Fruit fly (Drosophila melanogaster): ENCODE results near the gene Sfp24Bb.

Gene Sfp24Bb

dm6 chr2L:3703260-3703659 is 33.7 kb upstream of the Sfp24Bb start, which contains the start of gene CG2816 (continued):
- TF ChIP-seq ash1 (GFP tag; optimal IDR thresholded peaks at IDR 0.05), result no peak
- no peak for TF ChIP-seq CG2202 (tag; optimal IDR thresholded peaks at IDR 0.05)
- TF ChIP-seq CG3281 (GFP tag; optimal IDR thresholded peaks at IDR 0.05), result peak; percentile 55
- TF ChIP-seq lov (optimal IDR thresholded peaks at IDR 0.05), result no peak
- no peak; the same call in 2 of the 3 replicates for TF ChIP-seq lov (GFP tag; IDR thresholded peaks at IDR 0.05)
- no peak for TF ChIP-seq CG5953 (GFP tag; IDR thresholded peaks at IDR 0.05)
- TF ChIP-seq CG16815 (GFP tag; optimal IDR thresholded peaks at IDR 0.05), result peak; percentile 56
- TF ChIP-seq CG16863 (GFP tag; optimal IDR thresholded peaks at IDR 0.05), result peak; percentile 50
- no peak for TF ChIP-seq CG15011 (GFP tag; optimal IDR thresholded peaks at IDR 0.05)
- TF ChIP-seq CG10979 (tag; optimal IDR thresholded peaks at IDR 0.05), result no peak
- TF ChIP-seq CG4854 (GFP tag; optimal IDR thresholded peaks at IDR 0.05), result no peak
- peak; percentile 93 for TF ChIP-seq lilli (GFP tag; optimal IDR thresholded peaks at IDR 0.05)
- peak; percentile 28 for TF ChIP-seq CG3995 (GFP tag; optimal IDR thresholded peaks at IDR 0.05)
- peak; percentile 89 for TF ChIP-seq CG11247 (GFP tag; IDR thresholded peaks at IDR 0.05)
- peak; percentile 51 for TF ChIP-seq CG1603 (tag; optimal IDR thresholded peaks at IDR 0.05)
- no peak for TF ChIP-seq CG18262 (tag; optimal IDR thresholded peaks at IDR 0.05)
- TF ChIP-seq HLH4C (GFP tag; IDR thresholded peaks at IDR 0.05; ENCODE audit: partially characterized antibody), result no peak
- TF ChIP-seq Med (GFP tag), result peak; percentile 91
- peak; percentile 28 for TF ChIP-seq scrt (GFP tag; optimal IDR thresholded peaks at IDR 0.05)
- peak; percentile 69 for TF ChIP-seq CG10543 (GFP tag; optimal IDR thresholded peaks at IDR 0.05)
- TF ChIP-seq CG15269 (tag; optimal IDR thresholded peaks at IDR 0.05), result peak; percentile 79
- no peak for TF ChIP-seq crp (GFP tag; optimal IDR thresholded peaks at IDR 0.05)
- TF ChIP-seq CHES-1-like (GFP tag; optimal IDR thresholded peaks at IDR 0.05), result peak; percentile 79
- peak; percentile 27 for TF ChIP-seq Xbp1 (GFP tag; optimal IDR thresholded peaks at IDR 0.05)
- TF ChIP-seq Deaf1 (tag; optimal IDR thresholded peaks at IDR 0.05), result no peak
- peak; percentile 49 for TF ChIP-seq Ada2b (GFP tag; IDR thresholded peaks at IDR 0.05)
- TF ChIP-seq lab (GFP tag; optimal IDR thresholded peaks at IDR 0.05), result peak; percentile 63
- no peak for TF ChIP-seq CG31365 (tag; optimal IDR thresholded peaks at IDR 0.05)
- TF ChIP-seq cg (GFP tag; optimal IDR thresholded peaks at IDR 0.05), result no peak
- no peak for TF ChIP-seq CG17802 (tag; optimal IDR thresholded peaks at IDR 0.05)
- no peak for TF ChIP-seq CG4820 (GFP tag; optimal IDR thresholded peaks at IDR 0.05)
- peak; percentile 54; the same call in 1 of the 2 replicates for TF ChIP-seq Oaz (GFP tag; IDR thresholded peaks at IDR 0.05)
- no peak for TF ChIP-seq CG7745 (tag; optimal IDR thresholded peaks at IDR 0.05)
- TF ChIP-seq CG3065 (GFP tag; optimal IDR thresholded peaks at IDR 0.05), result no peak
- TF ChIP-seq Meics (GFP tag; optimal IDR thresholded peaks at IDR 0.05), result peak; percentile 44
- TF ChIP-seq fd64A (GFP tag; optimal IDR thresholded peaks at IDR 0.05), result no peak
- no peak for TF ChIP-seq CG17568 (GFP tag; optimal IDR thresholded peaks at IDR 0.05)
- TF ChIP-seq Gug (GFP tag; IDR thresholded peaks at IDR 0.05), result peak; percentile 54; the same call in 2 of the 4 replicates
- no peak for TF ChIP-seq CG16779 (GFP tag; IDR thresholded peaks at IDR 0.05)
- TF ChIP-seq CG1832 (GFP tag; optimal IDR thresholded peaks at IDR 0.05), result no peak
- peak; percentile 9 for TF ChIP-seq Fer1 (GFP tag; optimal IDR thresholded peaks at IDR 0.05)
- peak; percentile 40 for TF ChIP-seq az2 (GFP tag; optimal IDR thresholded peaks at IDR 0.05)
- 0 out of 3 replicates have a peak, but pooled peaks have one; percentile 18 for TF ChIP-seq C15 (GFP tag; IDR thresholded peaks at IDR 0.05)
- TF ChIP-seq slou (GFP tag; optimal IDR thresholded peaks at IDR 0.05), result peak; percentile 14
- no peak for TF ChIP-seq Elba2 (GFP tag; optimal IDR thresholded peaks at IDR 0.05)
- no peak for TF ChIP-seq sim (GFP tag; IDR thresholded peaks at IDR 0.05)
- no peak for TF ChIP-seq CG10431 (GFP tag; optimal IDR thresholded peaks at IDR 0.05)
- TF ChIP-seq CG7357 (GFP tag; IDR thresholded peaks at IDR 0.05), result no peak
- no peak for TF ChIP-seq hkb (optimal IDR thresholded peaks at IDR 0.05)
- 0 out of 2 replicates have a peak, but pooled peaks have one; percentile 35 for TF ChIP-seq hkb (GFP tag; IDR thresholded peaks at IDR 0.05)
- no peak for TF ChIP-seq run (tag; optimal IDR thresholded peaks at IDR 0.05)

All from whole organism, embryonic.